Worm (Caenorhabditis elegans) whole organism, L3 larva: ENCODE data around the gene cept-2.
A peak's percentile ranks its signal among the peaks of the same experiment; 100 is the strongest.

Source experiments
- R02D3.7 ChIP-seq: fragments of 150-350 bp; optimal IDR thresholded peaks from 2 replicates; lab custom pipeline; 2014; ENCODE audit warnings: missing biosample characterization, missing genetic modification characterization
- ama-1 ChIP-seq: fragments of 150-350 bp; optimal IDR thresholded peaks from 2 replicates; lab custom pipeline; 2018
- ceh-16 ChIP-seq: sonication (generic microtip); optimal IDR thresholded peaks from 2 replicates; lab custom pipeline; 2017; ENCODE audit warnings: missing biosample characterization, missing genetic modification characterization
- ceh-82 ChIP-seq: fragments of 150-350 bp; optimal IDR thresholded peaks from 2 replicates; lab custom pipeline; 2014; ENCODE audit warnings: missing biosample characterization, missing genetic modification characterization
- ceh-9 ChIP-seq: sonication (generic microtip); optimal IDR thresholded peaks from 2 replicates; lab custom pipeline; 2018; ENCODE audit warnings: missing biosample characterization, missing genetic modification characterization
- daf-12 ChIP-seq: fragments of 150-350 bp; optimal IDR thresholded peaks from 2 replicates; lab custom pipeline; 2014; ENCODE audit warnings: missing biosample characterization, missing genetic modification reagents, missing genetic modification characterization
- egl-27 ChIP-seq: sonication (generic microtip); optimal IDR thresholded peaks from 4 replicates; lab custom pipeline; 2017; ENCODE audit warnings: missing biosample characterization, missing genetic modification reagents, missing genetic modification characterization
- egl-5 ChIP-seq: fragments of 150-350 bp; optimal IDR thresholded peaks from 2 replicates; lab custom pipeline; 2017; ENCODE audit warnings: missing biosample characterization, missing genetic modification reagents, missing genetic modification characterization, inconsistent platforms
- elt-1 ChIP-seq: fragments of 150-350 bp; optimal IDR thresholded peaks from 2 replicates; lab custom pipeline; 2014; ENCODE audit warnings: missing biosample characterization, missing genetic modification characterization
- elt-2 ChIP-seq: sonication (generic microtip); optimal IDR thresholded peaks from 2 replicates; lab custom pipeline; 2016; ENCODE audit warnings: missing genetic modification reagents, mild to moderate bottlenecking, missing genetic modification characterization, missing compliant biosample characterization
- elt-3 ChIP-seq, 3 experiments: fragments of 150-350 bp in 1 of 3; sonication (generic microtip) in 2 of 3; optimal IDR thresholded peaks; 2 replicates in 2 of 3; 4 replicates in 1 of 3; lab custom pipeline; 2014 to 2017; ENCODE audit warnings: missing biosample characterization in 3 of 3, missing genetic modification characterization in 3 of 3
- eor-1 ChIP-seq, 2 experiments: fragments of 150-350 bp; optimal IDR thresholded peaks; 2 replicates each; lab custom pipeline; 2014 to 2018; ENCODE audit warnings: missing biosample characterization in 2 of 2, missing genetic modification characterization in 2 of 2
- fkh-10 ChIP-seq: sonication (generic microtip); optimal IDR thresholded peaks from 2 replicates; lab custom pipeline; 2017; ENCODE audit warnings: missing biosample characterization, missing genetic modification reagents, missing genetic modification characterization
- fkh-2 ChIP-seq: fragments of 150-350 bp; optimal IDR thresholded peaks from 2 replicates; lab custom pipeline; 2014; ENCODE audit warnings: missing biosample characterization, missing genetic modification reagents, missing genetic modification characterization
- fos-1 ChIP-seq: fragments of 150-350 bp; optimal IDR thresholded peaks from 2 replicates; lab custom pipeline; 2014; ENCODE audit warnings: missing biosample characterization, missing genetic modification characterization
- hmg-11 ChIP-seq: sonication (generic microtip); optimal IDR thresholded peaks from 2 replicates; lab custom pipeline; 2016; ENCODE audit warnings: missing genetic modification characterization, missing compliant biosample characterization
- jun-1 ChIP-seq: fragments of 150-350 bp; optimal IDR thresholded peaks from 2 replicates; lab custom pipeline; 2014; ENCODE audit warnings: missing biosample characterization, missing genetic modification reagents, missing genetic modification characterization
- lin-15B ChIP-seq: fragments of 150-350 bp; optimal IDR thresholded peaks from 2 replicates; lab custom pipeline; 2014; ENCODE audit warnings: missing biosample characterization, missing genetic modification characterization
- lin-39 ChIP-seq: fragments of 150-350 bp; optimal IDR thresholded peaks from 2 replicates; lab custom pipeline; 2018; ENCODE audit warnings: missing biosample characterization, missing genetic modification reagents, missing genetic modification characterization
- lsy-12 ChIP-seq: sonication (generic microtip); optimal IDR thresholded peaks from 2 replicates; lab custom pipeline; 2016; ENCODE audit warnings: mild to moderate bottlenecking, missing genetic modification characterization, missing compliant biosample characterization
- mdl-1 ChIP-seq: fragments of 150-350 bp; optimal IDR thresholded peaks from 2 replicates; lab custom pipeline; 2014; ENCODE audit warnings: missing biosample characterization, missing genetic modification characterization
- mml-1 ChIP-seq: fragments of 150-350 bp; sonication (generic microtip); optimal IDR thresholded peaks from 3 replicates; lab custom pipeline; 2014; ENCODE audit warnings: missing biosample characterization, missing genetic modification characterization
- nfya-1 ChIP-seq: sonication (generic microtip); optimal IDR thresholded peaks from 2 replicates; lab custom pipeline; 2017; ENCODE audit warnings: missing genetic modification characterization, mild to moderate bottlenecking, missing compliant biosample characterization, antibody characterized with exemption, moderate library complexity; ENCODE audit not compliant: insufficient read depth
- nhr-23 ChIP-seq: fragments of 150-350 bp; optimal IDR thresholded peaks from 2 replicates; lab custom pipeline; 2014; ENCODE audit warnings: missing biosample characterization, missing genetic modification reagents, missing genetic modification characterization
- nhr-237 ChIP-seq: fragments of 150-350 bp; optimal IDR thresholded peaks from 2 replicates; lab custom pipeline; 2014; ENCODE audit warnings: missing biosample characterization, missing genetic modification characterization
- nhr-25 ChIP-seq: sonication (generic microtip); optimal IDR thresholded peaks from 2 replicates; lab custom pipeline; 2017; ENCODE audit warnings: missing biosample characterization, missing genetic modification characterization
- nhr-28 ChIP-seq: fragments of 150-350 bp; optimal IDR thresholded peaks from 2 replicates; lab custom pipeline; 2014; ENCODE audit warnings: missing biosample characterization, missing genetic modification characterization
- nhr-43 ChIP-seq: sonication (generic microtip); optimal IDR thresholded peaks from 2 replicates; lab custom pipeline; 2016; ENCODE audit warnings: mild to moderate bottlenecking, missing genetic modification characterization, missing compliant biosample characterization; ENCODE audit not compliant: poor library complexity, severe bottlenecking
- nhr-67 ChIP-seq: fragments of 150-350 bp; optimal IDR thresholded peaks from 2 replicates; lab custom pipeline; 2014; ENCODE audit warnings: missing biosample characterization, missing genetic modification characterization
- nhr-76 ChIP-seq: fragments of 150-350 bp; sonication (generic microtip); optimal IDR thresholded peaks from 5 replicates; lab custom pipeline; 2014; ENCODE audit warnings: missing biosample characterization, missing genetic modification characterization
- nhr-77 ChIP-seq: fragments of 150-350 bp; optimal IDR thresholded peaks from 2 replicates; lab custom pipeline; 2014; ENCODE audit warnings: missing biosample characterization, missing genetic modification characterization
- pha-4 ChIP-seq: fragments of 150-350 bp; optimal IDR thresholded peaks from 2 replicates; lab custom pipeline; 2014; ENCODE audit warnings: missing biosample characterization, missing genetic modification reagents, missing genetic modification characterization
- pqm-1 ChIP-seq: fragments of 150-350 bp; optimal IDR thresholded peaks from 2 replicates; lab custom pipeline; 2017; ENCODE audit warnings: missing biosample characterization, missing genetic modification characterization, inconsistent platforms
- sea-2 ChIP-seq: fragments of 150-350 bp; sonication (generic microtip); optimal IDR thresholded peaks from 4 replicates; lab custom pipeline; 2014; ENCODE audit warnings: missing biosample characterization, missing genetic modification reagents, missing genetic modification characterization
- skn-1 ChIP-seq: fragments of 150-350 bp; optimal IDR thresholded peaks from 2 replicates; lab custom pipeline; 2014; ENCODE audit warnings: missing biosample characterization, missing genetic modification characterization
- snpc-4 ChIP-seq: fragments of 150-350 bp; optimal IDR thresholded peaks from 2 replicates; lab custom pipeline; 2014; ENCODE audit warnings: missing biosample characterization, missing genetic modification characterization
- tbx-2 ChIP-seq: sonication (generic microtip); optimal IDR thresholded peaks from 2 replicates; lab custom pipeline; 2016; ENCODE audit warnings: mild to moderate bottlenecking, missing genetic modification characterization, missing compliant biosample characterization
- unc-39 ChIP-seq: sonication (generic microtip); optimal IDR thresholded peaks from 4 replicates; lab custom pipeline; 2017; ENCODE audit warnings: missing biosample characterization, missing genetic modification characterization
- ztf-11 ChIP-seq: fragments of 150-350 bp; optimal IDR thresholded peaks from 2 replicates; lab custom pipeline; 2014; ENCODE audit warnings: missing biosample characterization, missing genetic modification characterization
- ztf-4 ChIP-seq: fragments of 150-350 bp; optimal IDR thresholded peaks from 2 replicates; lab custom pipeline; 2014; ENCODE audit warnings: missing biosample characterization, missing genetic modification characterization

The cept-2 gene

DNA sequence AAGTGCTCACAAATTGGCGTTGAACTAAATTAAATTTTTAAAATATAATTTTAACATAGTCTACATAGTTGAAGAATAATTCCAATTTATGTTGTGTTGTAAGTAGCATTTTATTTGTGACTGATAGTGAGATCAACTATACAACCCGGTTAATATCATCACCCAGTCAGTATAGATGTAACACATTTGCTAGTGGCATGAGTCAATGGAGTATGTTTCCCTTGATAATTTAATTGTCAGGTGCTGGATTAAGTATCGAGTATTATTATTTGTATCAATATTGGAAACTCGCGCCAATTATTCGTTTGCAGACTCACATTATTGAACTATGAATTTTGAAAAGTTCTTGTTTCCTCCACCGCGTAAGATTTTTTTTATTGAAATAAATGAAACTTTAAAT lies 12.7 kb upstream of the cept-2 start, which contains the start of gene srm-5:
Gene srm-5, plus strand, starts transcription at position 301 of the 400 bp plus-strand sequence.
- TF ChIP-seq mml-1 (tag; lab: Kevin White, UChicago) (no peak), pqm-1 (tag; lab: Kevin White, UChicago) (no peak), unc-39 (no peak), nhr-77 (tag; lab: Kevin White, UChicago) (no peak), daf-12 (tag; lab: Kevin White, UChicago) (no peak), R02D3.7 (tag; lab: Kevin White, UChicago) (no peak), elt-2 (tag; lab: Kevin White, UChicago) (no peak), elt-1 (tag; lab: Kevin White, UChicago) (no peak), sea-2 (GFP tag; lab: Kevin White, UChicago) (no peak), fos-1 (tag; lab: Kevin White, UChicago) (no peak), hmg-11 (tag; lab: Kevin White, UChicago) (no peak), ceh-16 (tag; lab: Kevin White, UChicago) (no peak), fkh-10 (no peak), skn-1 (tag; lab: Kevin White, UChicago) (no peak), nhr-25 (tag; lab: Kevin White, UChicago) (no peak), snpc-4 (tag; lab: Kevin White, UChicago) (no peak), fkh-2 (tag; lab: Kevin White, UChicago) (no peak), nhr-237 (tag; lab: Kevin White, UChicago) (no peak)
- TF ChIP-seq, all 47 proteins: peak for 0

DNA sequence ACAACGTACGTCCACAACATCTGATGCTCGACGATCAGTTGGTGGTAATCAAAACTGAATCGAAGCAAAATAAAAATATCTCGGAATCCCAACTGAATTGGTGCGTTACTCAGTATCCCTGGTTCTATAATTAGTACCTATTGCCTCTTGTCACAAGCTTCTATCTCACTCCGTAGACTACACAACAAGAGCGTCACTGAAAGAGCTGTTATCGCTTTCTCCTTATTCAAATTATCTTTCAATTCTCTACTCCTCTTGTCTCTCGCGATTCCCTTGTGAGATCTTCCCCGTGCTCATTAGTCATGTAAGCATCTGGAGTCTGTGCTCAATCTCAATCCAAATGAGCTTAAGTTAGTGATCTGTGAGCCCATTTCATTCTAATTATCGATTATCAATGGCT lies 10.9 kb upstream of the cept-2 start, which contains the start of gene srm-6:
Gene srm-6, plus strand, starts transcription at position 301 of the 400 bp plus-strand sequence.
- no peak for TF ChIP-seq daf-12 (tag; lab: Kevin White, UChicago)

DNA sequence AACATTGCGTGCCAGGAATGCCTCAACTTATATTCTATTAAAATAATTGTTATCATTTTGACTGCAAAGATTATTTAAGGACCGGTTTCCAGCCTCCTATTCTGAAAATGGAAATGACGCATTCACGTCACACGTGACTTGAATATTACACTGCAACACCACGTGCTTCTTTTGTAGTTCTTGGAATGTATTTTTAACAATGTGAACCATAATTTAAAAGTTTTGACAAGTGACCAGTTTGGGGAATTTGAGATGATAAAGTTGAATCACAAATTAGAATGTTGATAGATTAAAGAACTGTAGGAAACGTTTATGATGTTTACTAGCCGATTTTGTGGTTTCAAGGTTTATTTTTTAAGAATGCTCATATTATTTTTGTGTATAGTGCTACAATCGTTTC lies 5.9 kb upstream of the cept-2 start, which contains the start of gene F47B8.10:
Gene F47B8.10, plus strand, starts transcription at position 301 of the 400 bp plus-strand sequence.
- TF ChIP-seq R02D3.7 (tag; lab: Kevin White, UChicago) (no peak), elt-2 (tag; lab: Kevin White, UChicago) (no peak), nhr-237 (tag; lab: Kevin White, UChicago) (no peak), nhr-28 (tag; lab: Kevin White, UChicago) (no peak), jun-1 (tag; lab: Kevin White, UChicago) (no peak), skn-1 (tag; lab: Kevin White, UChicago) (no peak), ceh-82 (tag; lab: Kevin White, UChicago) (no peak), sea-2 (GFP tag; lab: Kevin White, UChicago) (no peak), daf-12 (tag; lab: Kevin White, UChicago) (no peak), egl-27 (tag; lab: Kevin White, UChicago) (no peak), nhr-76 (tag; lab: Kevin White, UChicago) (no peak)

- TF ChIP-seq ama-1 (lab: Kevin White, UChicago) = no peak
- no peak for TF ChIP-seq ztf-4 (tag; lab: Kevin White, UChicago)
- TF ChIP-seq nhr-67 (tag; lab: Kevin White, UChicago) = no peak
- no peak for TF ChIP-seq snpc-4 (tag; lab: Kevin White, UChicago)
These were observed 2.9 kb downstream of the cept-2 start for ce11 chrV:14350498-14350897.

- TF ChIP-seq skn-1 (tag; lab: Kevin White, UChicago) = peak; percentile 64
- peak; percentile 26 for TF ChIP-seq pqm-1 (tag; lab: Kevin White, UChicago)
- TF ChIP-seq nhr-67 (tag; lab: Kevin White, UChicago) = no peak
- TF ChIP-seq nhr-237 (tag; lab: Kevin White, UChicago) = no peak
- peak; percentile 68 for TF ChIP-seq pha-4 (tag; lab: Kevin White, UChicago)
- peak; percentile 60 for TF ChIP-seq jun-1 (tag; lab: Kevin White, UChicago)
- TF ChIP-seq lin-39 (tag; lab: Kevin White, UChicago) = peak; percentile 94
- peak in 1 of 3 experiments; percentile 11 for TF ChIP-seq elt-3 (tag; optimal IDR thresholded peaks at IDR 0.05; lab: Kevin White, UChicago)
- peak; percentile 25 for TF ChIP-seq ceh-16 (tag; lab: Kevin White, UChicago)
- peak; percentile 82 for TF ChIP-seq elt-2 (tag; lab: Kevin White, UChicago)
- TF ChIP-seq lsy-12 (tag; lab: Kevin White, UChicago) = peak; percentile 76
- TF ChIP-seq egl-5 (tag; lab: Kevin White, UChicago) = no peak
- peak; percentile 96 for TF ChIP-seq lin-15B (tag; lab: Kevin White, UChicago)
- TF ChIP-seq ceh-9 (tag; lab: Kevin White, UChicago) = no peak
- peak; percentile 89 for TF ChIP-seq snpc-4 (tag; lab: Kevin White, UChicago)
- TF ChIP-seq eor-1 (tag; optimal IDR thresholded peaks at IDR 0.05; lab: Kevin White, UChicago) = no peak
- peak; percentile 74 for TF ChIP-seq nhr-23 (tag; lab: Kevin White, UChicago)
- peak; percentile 86 for TF ChIP-seq nhr-25 (tag; lab: Kevin White, UChicago)
- peak; percentile 10 for TF ChIP-seq fkh-10
- TF ChIP-seq ztf-11 (tag; lab: Kevin White, UChicago) = no peak
- no peak for TF ChIP-seq mdl-1 (tag; lab: Kevin White, UChicago)
- peak; percentile 19 for TF ChIP-seq tbx-2
- peak; percentile 46 for TF ChIP-seq nhr-43 (tag; lab: Kevin White, UChicago)
- TF ChIP-seq hmg-11 (tag; lab: Kevin White, UChicago) = peak; percentile 92
- TF ChIP-seq ama-1 (lab: Kevin White, UChicago) = peak; percentile 50
- TF ChIP-seq nfya-1 (tag; lab: Kevin White, UChicago) = peak; percentile 87
These were observed 3.4 kb downstream of the cept-2 start for ce11 chrV:14350949-14351348.
